Worm (Caenorhabditis elegans) whole organism, L1 larva: ENCODE results near the gene F16B3.2.

Source experiments
- C04F5.9 ChIP-seq: sonication (generic microtip); optimal IDR thresholded peaks from 2 replicates; lab custom pipeline; 2016; ENCODE audit warnings: missing genetic modification characterization, missing compliant biosample characterization
- C16A3.4 ChIP-seq: fragments of 150-350 bp; optimal IDR thresholded peaks from 2 replicates; lab custom pipeline; 2014; ENCODE audit warnings: missing biosample characterization, missing genetic modification characterization
- C34B4.2 ChIP-seq: sonication (generic microtip); optimal IDR thresholded peaks from 2 replicates; lab custom pipeline; 2017; ENCODE audit warnings: mild to moderate bottlenecking, missing genetic modification characterization, missing compliant biosample characterization
- F16B12.6 ChIP-seq: fragments of 150-350 bp; optimal IDR thresholded peaks from 2 replicates; lab custom pipeline; 2014; ENCODE audit warnings: missing biosample characterization, missing genetic modification characterization
- Y116A8C.19 ChIP-seq: sonication (generic microtip); optimal IDR thresholded peaks from 2 replicates; lab custom pipeline; 2016; ENCODE audit warnings: missing compliant biosample characterization, missing genetic modification characterization, borderline replicate concordance
- aha-1 ChIP-seq: fragments of 150-350 bp; optimal IDR thresholded peaks from 2 replicates; lab custom pipeline; 2014; ENCODE audit warnings: missing biosample characterization, missing genetic modification characterization
- ama-1 ChIP-seq: fragments of 150-350 bp; optimal IDR thresholded peaks from 2 replicates; lab custom pipeline; 2014
- ceh-8 ChIP-seq: fragments of 200-800 bp; sonication (Bioruptor generic); optimal IDR thresholded peaks from 2 replicates; lab custom pipeline; 2018; ENCODE audit warnings: mild to moderate bottlenecking, missing genetic modification characterization, moderate library complexity, missing compliant biosample characterization
- ceh-82 ChIP-seq, 3 experiments: fragments of 150-350 bp in 1 of 3; sonication (generic microtip) in 2 of 3; optimal IDR thresholded peaks; 2 replicates each; lab custom pipeline; 2014 to 2017; ENCODE audit warnings: missing biosample characterization in 3 of 3, missing genetic modification characterization in 3 of 3
- ceh-88 ChIP-seq: fragments of 200-800 bp; sonication (Bioruptor generic); IDR thresholded peaks from 2 replicates; pipeline ENCODE4 v1.3.6; 2022; ENCODE audit warnings: missing genetic modification characterization, missing compliant biosample characterization
- efl-1 ChIP-seq, 4 experiments: fragments of 150-350 bp; optimal IDR thresholded peaks in 3 of 4; peaks in 1 of 4; 1 replicate in 1 of 4; 2 replicates in 3 of 4; lab custom pipeline; 2014; ENCODE audit warnings: missing biosample characterization in 2 of 4, missing genetic modification characterization in 2 of 4, missing genetic modification reagents in 2 of 4
- egl-13 ChIP-seq: sonication (generic microtip); optimal IDR thresholded peaks from 2 replicates; lab custom pipeline; 2016; ENCODE audit warnings: missing genotype, missing genetic modification reagents, missing genetic modification characterization, missing compliant biosample characterization
- elt-2 ChIP-seq: sonication (generic microtip); optimal IDR thresholded peaks from 2 replicates; lab custom pipeline; 2016; ENCODE audit warnings: missing genetic modification characterization, mild to moderate bottlenecking, inconsistent platforms, missing compliant biosample characterization, missing genetic modification reagents
- fkh-10 ChIP-seq: sonication (generic microtip); optimal IDR thresholded peaks from 2 replicates; lab custom pipeline; 2017; ENCODE audit warnings: missing biosample characterization, missing genetic modification reagents, missing genetic modification characterization
- fkh-4 ChIP-seq: sonication (generic microtip); optimal IDR thresholded peaks from 2 replicates; lab custom pipeline; 2016; ENCODE audit warnings: missing compliant biosample characterization, missing genetic modification characterization, borderline replicate concordance
- hlh-17 ChIP-seq: fragments of 200-800 bp; sonication (Bioruptor generic); optimal IDR thresholded peaks from 2 replicates; lab custom pipeline; 2018; ENCODE audit warnings: missing genetic modification characterization, mild to moderate bottlenecking, missing compliant biosample characterization, moderate library complexity, borderline replicate concordance
- irx-1 ChIP-seq: sonication (generic microtip); optimal IDR thresholded peaks from 2 replicates; lab custom pipeline; 2016; ENCODE audit warnings: missing genetic modification characterization, missing compliant biosample characterization
- isw-1 ChIP-seq: fragments of 200-800 bp; sonication (Bioruptor generic); IDR thresholded peaks from 2 replicates; pipeline ENCODE4 v1.3.6; 2022; ENCODE audit warnings: missing genetic modification characterization, missing compliant biosample characterization
- jun-1 ChIP-seq: fragments of 150-350 bp; optimal IDR thresholded peaks from 2 replicates; lab custom pipeline; 2014; ENCODE audit warnings: missing biosample characterization, missing genetic modification reagents, missing genetic modification characterization
- lin-14 ChIP-seq: fragments of 200-800 bp; sonication (Bioruptor generic); optimal IDR thresholded peaks from 2 replicates; lab custom pipeline; 2018; ENCODE audit warnings: mild to moderate bottlenecking, missing genetic modification characterization, moderate library complexity, missing compliant biosample characterization
- lin-35 ChIP-seq, 2 experiments: fragments of 150-350 bp; optimal IDR thresholded peaks; 2 replicates each; lab custom pipeline; 2014; ENCODE audit warnings: missing biosample characterization in 2 of 2, missing genetic modification characterization in 2 of 2, missing genetic modification reagents in 2 of 2
- mab-9 ChIP-seq: fragments of 200-800 bp; sonication (Bioruptor generic); IDR thresholded peaks from 2 replicates; pipeline ENCODE4 v1.3.6; 2022; ENCODE audit warnings: missing genetic modification reagents, missing genetic modification characterization, missing compliant biosample characterization
- mdl-1 ChIP-seq, 2 experiments: fragments of 150-350 bp; optimal IDR thresholded peaks; 2 replicates each; lab custom pipeline; 2014 to 2017; ENCODE audit warnings: missing biosample characterization in 2 of 2, missing genetic modification characterization in 2 of 2, inconsistent platforms in 1 of 2
- mef-2 ChIP-seq: fragments of 150-350 bp; optimal IDR thresholded peaks from 2 replicates; lab custom pipeline; 2014; ENCODE audit warnings: missing biosample characterization, missing genetic modification characterization
- nhr-19 ChIP-seq: fragments of 200-800 bp; sonication (Bioruptor generic); conservative IDR thresholded peaks from 2 replicates; pipeline ENCODE4 v1.3.6; 2022; ENCODE audit warnings: missing genetic modification characterization, missing compliant biosample characterization
- nhr-237 ChIP-seq: fragments of 150-350 bp; optimal IDR thresholded peaks from 2 replicates; lab custom pipeline; 2014; ENCODE audit warnings: missing biosample characterization, missing genetic modification characterization
- nhr-76 ChIP-seq: sonication (generic microtip); optimal IDR thresholded peaks from 2 replicates; lab custom pipeline; 2017; ENCODE audit warnings: missing biosample characterization, missing genetic modification characterization
- nhr-84 ChIP-seq: sonication (generic microtip); optimal IDR thresholded peaks from 2 replicates; lab custom pipeline; 2017; ENCODE audit warnings: missing biosample characterization, missing genetic modification characterization
- nhr-85 ChIP-seq: sonication (generic microtip); peaks from one replicate; lab custom pipeline; 2016; ENCODE audit warnings: missing genetic modification characterization, inconsistent platforms, missing compliant biosample characterization
- pax-3 ChIP-seq: fragments of 200-800 bp; sonication (Bioruptor generic); optimal IDR thresholded peaks from 2 replicates; lab custom pipeline; 2018; ENCODE audit warnings: mild to moderate bottlenecking, missing genetic modification characterization, moderate library complexity, missing compliant biosample characterization
- pqm-1 ChIP-seq: sonication (generic microtip); optimal IDR thresholded peaks from 3 replicates; lab custom pipeline; 2017; ENCODE audit warnings: missing biosample characterization, missing genetic modification characterization
- skn-1 ChIP-seq: fragments of 150-350 bp; optimal IDR thresholded peaks from 2 replicates; lab custom pipeline; 2014; ENCODE audit warnings: missing biosample characterization, missing genetic modification characterization
- snpc-4 ChIP-seq: fragments of 150-350 bp; optimal IDR thresholded peaks from 2 replicates; lab custom pipeline; 2014; ENCODE audit warnings: missing biosample characterization, missing genetic modification characterization
- snu-23 ChIP-seq: sonication (generic microtip); optimal IDR thresholded peaks from 2 replicates; lab custom pipeline; 2016; ENCODE audit warnings: missing genetic modification characterization, missing compliant biosample characterization
- sptf-1 ChIP-seq: fragments of 150-350 bp; optimal IDR thresholded peaks from 2 replicates; lab custom pipeline; 2014; ENCODE audit warnings: missing biosample characterization, missing genetic modification characterization
- sup-37 ChIP-seq: fragments of 200-800 bp; sonication (Bioruptor generic); optimal IDR thresholded peaks from 2 replicates; lab custom pipeline; 2018; ENCODE audit warnings: mild to moderate bottlenecking, missing genetic modification characterization, missing compliant biosample characterization
- swsn-7 ChIP-seq: sonication (generic microtip); optimal IDR thresholded peaks from 2 replicates; lab custom pipeline; 2016; ENCODE audit warnings: missing genetic modification characterization, missing compliant biosample characterization
- unc-130 ChIP-seq: fragments of 150-350 bp; optimal IDR thresholded peaks from 2 replicates; lab custom pipeline; 2017; ENCODE audit warnings: missing biosample characterization, missing genetic modification characterization, inconsistent platforms
- unc-30 ChIP-seq: sonication (generic microtip); optimal IDR thresholded peaks from 2 replicates; lab custom pipeline; 2017; ENCODE audit warnings: missing biosample characterization, missing genetic modification characterization
- unc-98 ChIP-seq: fragments of 200-800 bp; sonication (Bioruptor generic); IDR thresholded peaks from 2 replicates; pipeline ENCODE4 v1.3.6; 2022; ENCODE audit warnings: missing genetic modification characterization, missing compliant biosample characterization
- zip-4 ChIP-seq: fragments of 200-800 bp; sonication (Bioruptor generic); optimal IDR thresholded peaks from 2 replicates; lab custom pipeline; 2018; ENCODE audit warnings: mild to moderate bottlenecking, missing genetic modification characterization, moderate library complexity, missing compliant biosample characterization
- ztf-4 ChIP-seq: fragments of 150-350 bp; optimal IDR thresholded peaks from 2 replicates; lab custom pipeline; 2014; ENCODE audit warnings: missing biosample characterization, missing genetic modification characterization

The F16B3.2 gene

DNA sequence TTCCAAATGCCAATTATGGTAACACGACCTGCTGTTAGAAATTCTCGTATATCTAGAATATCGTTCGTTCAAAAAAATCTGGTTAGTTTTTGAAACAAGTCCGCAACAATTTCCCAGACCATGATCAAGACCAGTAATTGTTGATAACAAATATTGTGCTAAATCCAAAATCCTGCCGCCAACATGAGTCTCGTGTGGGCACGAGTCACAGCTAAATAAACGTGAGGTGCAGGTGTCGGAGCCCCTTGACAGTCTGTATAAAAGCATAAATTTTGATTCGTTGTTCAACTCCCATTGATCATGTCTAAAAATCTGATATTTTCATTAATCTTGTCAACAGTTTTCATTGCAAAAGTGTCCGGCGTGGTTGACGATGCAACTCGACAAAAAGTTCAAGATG lies at the start of gene F16B3.2:
F16B3.2 (plus strand) TSS at position 301 of the 400 bp plus-strand sequence.
- TF ChIP-seq unc-130: no peak
- no peak for TF ChIP-seq snpc-4 (tag; lab: Kevin White, UChicago)
- TF ChIP-seq Y116A8C.19 (tag; lab: Kevin White, UChicago): no peak
- TF ChIP-seq sptf-1 (tag; lab: Kevin White, UChicago): no peak
- TF ChIP-seq snu-23: no peak
- no peak for TF ChIP-seq swsn-7
- TF ChIP-seq nhr-76 (tag; lab: Kevin White, UChicago): no peak
- no peak for TF ChIP-seq ceh-88
- no peak for TF ChIP-seq jun-1
- TF ChIP-seq elt-2 (tag; lab: Kevin White, UChicago): no peak
- no peak for TF ChIP-seq ama-1 (lab: Kevin White, UChicago)
- no peak for TF ChIP-seq nhr-19 (GFP tag; lab: Robert Waterston, UW)
- no peak for TF ChIP-seq mab-9

DNA sequence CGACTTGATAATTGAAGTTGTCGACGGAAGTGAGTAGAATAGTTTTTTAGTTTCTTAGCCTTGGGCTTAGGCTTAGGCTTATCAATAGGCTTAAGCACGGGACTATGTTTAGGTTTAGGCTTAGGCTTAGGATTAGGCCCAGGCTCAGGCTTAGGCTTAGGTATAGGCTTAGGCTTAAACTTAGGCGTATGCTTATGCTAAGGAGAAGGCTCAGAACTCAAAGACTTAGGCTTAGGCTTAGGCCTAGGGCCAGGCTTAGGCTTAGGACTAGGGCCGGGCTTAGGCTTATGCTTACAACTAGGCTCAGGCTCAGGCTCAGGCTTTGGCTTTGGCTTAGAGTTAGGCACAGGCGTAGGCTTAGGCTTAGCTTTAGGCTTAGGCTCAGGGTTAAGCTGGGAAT lies 48.4 kb upstream of the F16B3.2 start:
- TF ChIP-seq ztf-4: no peak
- no peak for TF ChIP-seq ama-1 (lab: Kevin White, UChicago)
- no peak for TF ChIP-seq fkh-4 (tag; lab: Kevin White, UChicago)
- no peak for TF ChIP-seq ceh-82 (tag; optimal IDR thresholded peaks at IDR 0.05; lab: Kevin White, UChicago)
- no peak for TF ChIP-seq nhr-85
- TF ChIP-seq fkh-10 (GFP tag; lab: Kevin White, UChicago): no peak
- TF ChIP-seq unc-98 (GFP tag; lab: Robert Waterston, UW): no peak

DNA sequence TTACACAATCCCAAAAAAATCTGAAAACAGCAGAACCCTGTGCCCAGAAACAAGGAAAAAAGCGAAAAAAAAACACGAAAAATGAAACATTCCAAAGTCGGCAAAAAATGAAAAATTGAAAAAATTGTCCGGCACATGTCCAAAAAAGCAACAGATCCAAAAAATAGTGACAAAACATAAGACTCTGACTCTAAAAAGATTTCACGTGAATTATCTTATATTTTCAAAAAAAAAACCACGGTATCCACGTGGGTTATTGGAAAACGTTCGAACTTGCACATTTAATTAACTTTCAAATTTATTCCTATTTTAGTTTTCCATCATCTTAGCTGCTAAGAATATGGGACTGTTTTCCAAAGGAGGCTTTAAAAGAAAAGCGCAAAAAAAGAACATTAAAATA lies 44.3 kb upstream of the F16B3.2 start, which contains the start of gene Y75B7B.1:
Y75B7B.1 (plus strand) TSS at position 301 of the 400 bp plus-strand sequence.
- TF ChIP-seq hlh-17 (no peak), elt-2 (tag; lab: Kevin White, UChicago) (no peak), efl-1 (optimal IDR thresholded peaks at IDR 0.05; lab: Kevin White, UChicago) (no peak), efl-1 (GFP tag; optimal IDR thresholded peaks at IDR 0.05 in 1 of 2; lab: Kevin White, UChicago) (peak in 1 of 2 experiments; percentile 24), skn-1 (tag; lab: Kevin White, UChicago) (no peak), C04F5.9 (tag; lab: Kevin White, UChicago) (no peak)

DNA sequence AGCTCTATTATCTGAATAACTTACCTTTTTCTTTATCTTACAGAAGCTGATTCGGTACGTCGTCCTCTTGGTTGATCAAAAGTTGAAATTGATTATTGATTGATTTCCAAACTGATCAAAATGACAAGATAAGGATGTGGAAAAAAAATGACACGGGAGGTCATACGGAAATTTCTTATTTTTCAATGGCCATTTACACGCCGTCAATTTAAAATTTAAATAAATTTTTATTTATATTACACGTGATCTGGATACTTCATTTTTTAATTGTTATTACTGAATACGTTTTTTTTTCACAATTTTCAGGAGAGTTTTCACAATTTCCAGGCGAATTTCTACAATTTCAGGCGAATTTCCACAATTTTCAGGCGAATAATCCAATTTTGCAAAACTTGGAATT lies 39.0 kb upstream of the F16B3.2 start, which contains the start of gene Y75B7B.2:
Y75B7B.2 (minus strand) TSS at position 101 of the 400 bp plus-strand sequence.
- no peak for TF ChIP-seq mdl-1 (tag; optimal IDR thresholded peaks at IDR 0.05; lab: Kevin White, UChicago)
- no peak for TF ChIP-seq efl-1 (optimal IDR thresholded peaks at IDR 0.05; lab: Kevin White, UChicago)
- TF ChIP-seq efl-1 (GFP tag; optimal IDR thresholded peaks at IDR 0.05 in 1 of 2; lab: Kevin White, UChicago): peak in 1 of 2 experiments; percentile 38

DNA sequence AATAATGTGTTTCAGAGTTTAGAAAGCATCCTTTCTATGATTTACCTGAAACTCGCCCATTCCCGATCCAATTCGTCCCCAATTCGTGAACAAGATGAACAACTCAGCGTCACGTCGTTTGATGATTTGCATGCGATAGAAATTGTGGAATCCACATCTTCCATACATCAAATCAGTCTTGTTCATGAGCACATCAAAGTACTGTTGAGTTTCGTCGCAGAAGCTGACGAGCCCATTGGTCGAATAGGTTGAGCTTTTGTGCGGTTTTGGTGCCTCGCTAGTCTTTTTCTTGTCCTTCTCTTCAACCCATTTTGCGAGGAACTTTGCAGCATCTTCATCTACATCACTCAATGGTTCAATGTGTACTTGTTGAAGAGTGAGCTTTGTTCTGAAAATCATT lies 37.0 kb upstream of the F16B3.2 start:
- TF ChIP-seq efl-1 (optimal IDR thresholded peaks at IDR 0.05; lab: Kevin White, UChicago) (no peak), efl-1 (GFP tag; optimal IDR thresholded peaks at IDR 0.05 in 1 of 2; lab: Kevin White, UChicago) (peak in 1 of 2 experiments; percentile 84), F16B12.6 (tag; lab: Kevin White, UChicago) (no peak)

DNA sequence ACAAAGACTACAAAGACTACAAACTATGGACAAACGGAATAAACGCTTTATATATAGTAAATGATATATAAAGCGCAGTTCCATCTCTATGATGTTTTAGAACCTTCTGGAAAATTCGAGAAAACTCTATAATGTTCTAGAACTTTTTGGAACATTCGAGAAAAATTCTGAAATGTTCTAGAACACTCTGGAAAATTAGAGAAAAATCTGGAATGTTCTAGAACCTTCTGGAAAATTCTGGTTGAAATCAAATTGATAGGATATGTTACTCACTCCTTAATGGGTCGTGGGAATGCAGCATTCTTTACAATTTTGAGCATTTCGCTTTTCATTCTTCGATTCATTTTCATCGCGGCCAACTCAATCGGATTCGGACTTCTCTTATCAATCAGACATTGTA lies 36.4 kb upstream of the F16B3.2 start:
- TF ChIP-seq unc-30 (tag; lab: Kevin White, UChicago) (no peak), nhr-84 (no peak), ceh-8 (GFP tag; lab: Kevin White, UChicago) (no peak), pqm-1 (tag; lab: Kevin White, UChicago) (no peak), nhr-19 (GFP tag; lab: Robert Waterston, UW) (no peak), lin-35 (GFP tag; optimal IDR thresholded peaks at IDR 0.05; lab: Kevin White, UChicago) (no peak), mef-2 (tag; lab: Kevin White, UChicago) (no peak), lin-14 (GFP tag; lab: Kevin White, UChicago) (no peak), nhr-237 (tag; lab: Kevin White, UChicago) (no peak), zip-4 (GFP tag; lab: Kevin White, UChicago) (no peak), C16A3.4 (tag; lab: Kevin White, UChicago) (no peak), isw-1 (no peak), nhr-85 (no peak), irx-1 (no peak), C34B4.2 (tag; lab: Kevin White, UChicago) (no peak), egl-13 (tag; lab: Kevin White, UChicago) (no peak), skn-1 (tag; lab: Kevin White, UChicago) (no peak), pax-3 (tag; lab: Kevin White, UChicago) (no peak), sup-37 (no peak), aha-1 (tag; lab: Kevin White, UChicago) (no peak)
- TF ChIP-seq, all 84 proteins: peak for 0
